Worm (Caenorhabditis elegans) whole organism, L4/young adult: Measurements from ENCODE around the gene irld-45.

Source experiments
- dao-5 ChIP-seq: sonication (generic microtip); optimal IDR thresholded peaks from 2 replicates; lab custom pipeline; 2016; ENCODE audit warnings: missing genotype, missing genetic modification characterization, moderate library complexity, missing compliant biosample characterization
- him-1 ChIP-seq: sonication (generic microtip); optimal IDR thresholded peaks from 2 replicates; lab custom pipeline; 2016; ENCODE audit warnings: missing genotype, missing genetic modification reagents, missing genetic modification characterization, missing compliant biosample characterization

DNA sequence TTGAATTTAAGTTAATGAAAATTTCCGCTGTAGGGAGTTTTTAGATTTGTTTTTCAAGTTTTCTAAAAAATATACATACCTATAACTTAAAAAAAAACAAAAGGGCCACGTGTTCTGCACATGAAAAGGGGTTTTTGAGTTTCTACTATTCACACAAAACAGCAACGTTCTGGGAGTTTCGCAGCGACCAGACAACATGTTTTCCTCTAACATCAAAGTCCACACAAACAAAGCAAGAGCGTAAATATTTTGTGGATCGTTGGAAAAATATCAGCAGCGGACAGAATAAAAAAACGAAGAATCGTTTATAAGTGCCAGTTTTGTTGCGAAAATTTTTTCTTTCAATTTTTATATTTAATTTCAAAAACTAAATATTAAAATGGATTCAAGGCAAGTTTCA lies 4.2 kb upstream of the irld-45 start, which contains the start of gene alh-2:
- no peak for TF ChIP-seq him-1 (tag; lab: Kevin White, UChicago)
- TF ChIP-seq dao-5 (tag; lab: Kevin White, UChicago), result no peak
